Fruit fly (Drosophila melanogaster): Measurements from ENCODE around the gene CG43155.
A peak's percentile ranks its signal among the peaks of the same experiment; 100 is the strongest.

The CG43155 gene

DNA sequence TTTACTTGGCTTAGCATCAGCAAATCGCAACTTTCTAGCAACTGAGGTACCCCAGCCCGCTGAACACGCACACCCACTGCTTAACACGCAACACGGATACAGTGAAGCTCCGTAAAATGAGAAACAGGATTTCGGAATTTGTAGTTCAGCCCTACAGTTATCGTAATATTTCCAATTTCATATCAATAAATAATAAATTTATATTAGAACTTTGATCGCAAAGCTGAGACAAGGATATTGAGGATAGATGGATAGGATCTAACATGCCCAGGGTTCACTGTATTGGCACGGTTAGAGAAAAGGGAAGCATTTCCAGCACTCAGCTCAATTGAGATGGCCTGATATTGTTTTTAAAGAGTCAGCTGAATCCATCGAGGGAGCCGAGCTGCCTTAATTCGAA is 40.4 kb upstream of the CG43155 start (continued):
- peak; percentile 59 for TF ChIP-seq row (GFP tag; IDR thresholded peaks at IDR 0.05)
- no peak for TF ChIP-seq Fer2 (tag; optimal IDR thresholded peaks at IDR 0.05)
- TF ChIP-seq croc (GFP tag; conservative IDR thresholded peaks at IDR 0.05) = no peak
- TF ChIP-seq cato (GFP tag; optimal IDR thresholded peaks at IDR 0.05; ENCODE audit: borderline replicate concordance) = no peak
- TF ChIP-seq CG7786 (GFP tag; optimal IDR thresholded peaks at IDR 0.05) = no peak
- TF ChIP-seq CG4617 (GFP tag; optimal IDR thresholded peaks at IDR 0.05; ENCODE audit: borderline replicate concordance) = no peak
- 0 out of 2 replicates have a peak, but pooled peaks have one; percentile 13 for TF ChIP-seq E2f2 (GFP tag; IDR thresholded peaks at IDR 0.05)
- TF ChIP-seq CG17912 (GFP tag; optimal IDR thresholded peaks at IDR 0.05) = no peak
- no peak for TF ChIP-seq bsh (GFP tag; optimal IDR thresholded peaks at IDR 0.05)
- TF ChIP-seq prd (optimal IDR thresholded peaks at IDR 0.05) = no peak
- TF ChIP-seq prd (GFP tag; IDR thresholded peaks at IDR 0.05) = 0 out of 3 replicates have a peak, but pooled peaks have one; percentile 29
- TF ChIP-seq CG7556 (GFP tag; optimal IDR thresholded peaks at IDR 0.05) = no peak
- no peak for TF ChIP-seq CG31388 (GFP tag; optimal IDR thresholded peaks at IDR 0.05)
- TF ChIP-seq MBD-R2 (GFP tag; IDR thresholded peaks at IDR 0.05) = no peak
- TF ChIP-seq Lim3 (GFP tag; IDR thresholded peaks at IDR 0.05) = no peak
- no peak for TF ChIP-seq CG12744 (GFP tag; optimal IDR thresholded peaks at IDR 0.05)
- no peak for TF ChIP-seq slp2 (GFP tag; optimal IDR thresholded peaks at IDR 0.05)
- TF ChIP-seq pita (GFP tag; optimal IDR thresholded peaks at IDR 0.05) = no peak
- no peak for TF ChIP-seq sim (GFP tag; IDR thresholded peaks at IDR 0.05)
- TF ChIP-seq CG18619 (GFP tag; optimal IDR thresholded peaks at IDR 0.05) = no peak
- no peak for TF ChIP-seq CG15696 (tag; optimal IDR thresholded peaks at IDR 0.05)
- TF ChIP-seq hkb (optimal IDR thresholded peaks at IDR 0.05) = no peak
- TF ChIP-seq hkb (GFP tag; IDR thresholded peaks at IDR 0.05) = peak; percentile 33; the same call in 1 of the 2 replicates
- TF ChIP-seq CG6689 (GFP tag; IDR thresholded peaks at IDR 0.05) = peak; percentile 30; the same call in 1 of the 2 replicates
- TF ChIP-seq CG1647 (GFP tag; optimal IDR thresholded peaks at IDR 0.05) = no peak
- TF ChIP-seq CG32532 (GFP tag; IDR thresholded peaks at IDR 0.05) = peak; percentile 43; the same call in 1 of the 2 replicates
- no peak for TF ChIP-seq Hey (tag; optimal IDR thresholded peaks at IDR 0.05)
- TF ChIP-seq Sox102F (GFP tag; optimal IDR thresholded peaks at IDR 0.05) = no peak
- no peak for TF ChIP-seq otp (GFP tag; IDR thresholded peaks at IDR 0.05)
- no peak for TF ChIP-seq gro (GFP tag; optimal IDR thresholded peaks at IDR 0.05)
- no peak for TF ChIP-seq nmo (GFP tag; optimal IDR thresholded peaks at IDR 0.05)
- TF ChIP-seq ro (GFP tag; IDR thresholded peaks at IDR 0.05) = no peak
- no peak for TF ChIP-seq Mes4 (GFP tag; optimal IDR thresholded peaks at IDR 0.05)
- TF ChIP-seq ssp (GFP tag; IDR thresholded peaks at IDR 0.05) = no peak
- TF ChIP-seq trh (GFP tag; optimal IDR thresholded peaks at IDR 0.05) = no peak
- peak; percentile 37 for TF ChIP-seq CG2120 (GFP tag; optimal IDR thresholded peaks at IDR 0.05)
- TF ChIP-seq CG2678 (tag; optimal IDR thresholded peaks at IDR 0.05) = peak; percentile 37
- TF ChIP-seq luna (GFP tag; optimal IDR thresholded peaks at IDR 0.05) = no peak
- TF ChIP-seq Mrtf (GFP tag; IDR thresholded peaks at IDR 0.05) = no peak
- TF ChIP-seq ind (GFP tag; optimal IDR thresholded peaks at IDR 0.05) = peak; percentile 15
- no peak for TF ChIP-seq klu (GFP tag; IDR thresholded peaks at IDR 0.05)
- TF ChIP-seq CG8478 (optimal IDR thresholded peaks at IDR 0.05) = no peak
- no peak for TF ChIP-seq exex (tag; optimal IDR thresholded peaks at IDR 0.05)
- peak; percentile 16 for TF ChIP-seq CG17359 (tag; optimal IDR thresholded peaks at IDR 0.05)
- peak; percentile 42 for TF ChIP-seq CG18599 (GFP tag; optimal IDR thresholded peaks at IDR 0.05)
- no peak for TF ChIP-seq unpg (GFP tag; optimal IDR thresholded peaks at IDR 0.05)
- no peak for TF ChIP-seq Hmx (GFP tag; optimal IDR thresholded peaks at IDR 0.05)
- no peak for TF ChIP-seq chif (GFP tag; optimal IDR thresholded peaks at IDR 0.05)
- TF ChIP-seq seq (GFP tag; IDR thresholded peaks at IDR 0.05) = no peak
- TF ChIP-seq CG14710 (tag; optimal IDR thresholded peaks at IDR 0.05) = no peak
- TF ChIP-seq ash1 (GFP tag; optimal IDR thresholded peaks at IDR 0.05) = no peak
- no peak for TF ChIP-seq CG3407 (GFP tag; optimal IDR thresholded peaks at IDR 0.05)
- peak; percentile 1 for TF ChIP-seq CG12391 (tag; optimal IDR thresholded peaks at IDR 0.05)
